Worm (Caenorhabditis elegans) whole organism, late embryonic: ENCODE measurements around the gene F12D9.2.

ENCODE experiments used
- C38D4.7 ChIP-seq: fragments of 200-800 bp; sonication (Bioruptor generic); optimal IDR thresholded peaks from 2 replicates; lab custom pipeline; 2018; ENCODE audit warnings: mild to moderate bottlenecking, missing genetic modification characterization, moderate library complexity, missing compliant biosample characterization
- F13H6.1 ChIP-seq: sonication (generic microtip); optimal IDR thresholded peaks from 2 replicates; lab custom pipeline; 2016; ENCODE audit warnings: missing genetic modification characterization, missing compliant biosample characterization
- K09A11.1 ChIP-seq: sonication (generic microtip); optimal IDR thresholded peaks from 2 replicates; lab custom pipeline; 2017; ENCODE audit warnings: antibody characterized with exemption, mild to moderate bottlenecking, missing genetic modification characterization, missing compliant biosample characterization; ENCODE audit not compliant: insufficient read depth
- T23F11.4 ChIP-seq: fragments of 200-800 bp; sonication (Bioruptor generic); optimal IDR thresholded peaks from 2 replicates; lab custom pipeline; 2018; ENCODE audit warnings: mild to moderate bottlenecking, missing genetic modification characterization, missing compliant biosample characterization
- ahr-1 ChIP-seq: sonication (generic microtip); optimal IDR thresholded peaks from 2 replicates; lab custom pipeline; 2016; ENCODE audit warnings: missing genetic modification characterization, missing compliant biosample characterization
- ceh-19 ChIP-seq: fragments of 200-800 bp; sonication (Bioruptor generic); optimal IDR thresholded peaks from 2 replicates; lab custom pipeline; 2018; ENCODE audit warnings: mild to moderate bottlenecking, missing genetic modification characterization, missing compliant biosample characterization
- ceh-22 ChIP-seq: sonication (generic microtip); optimal IDR thresholded peaks from 2 replicates; lab custom pipeline; 2017; ENCODE audit warnings: missing biosample characterization, missing genetic modification characterization
- ceh-24 ChIP-seq: sonication (generic microtip); optimal IDR thresholded peaks from 2 replicates; lab custom pipeline; 2016; ENCODE audit warnings: mild to moderate bottlenecking, missing genetic modification characterization, missing compliant biosample characterization
- ceh-30 ChIP-seq: fragments of 150-350 bp; optimal IDR thresholded peaks from 2 replicates; lab custom pipeline; 2014; ENCODE audit warnings: missing biosample characterization, missing genetic modification characterization
- ceh-31 ChIP-seq: sonication (generic microtip); optimal IDR thresholded peaks from 2 replicates; lab custom pipeline; 2016; ENCODE audit warnings: missing genetic modification characterization, missing compliant biosample characterization
- ceh-34 ChIP-seq: sonication (generic microtip); optimal IDR thresholded peaks from 2 replicates; lab custom pipeline; 2016; ENCODE audit warnings: mild to moderate bottlenecking, missing genetic modification characterization, missing compliant biosample characterization
- ceh-45 ChIP-seq: fragments of 200-800 bp; sonication (Bioruptor generic); IDR thresholded peaks from 2 replicates; pipeline ENCODE4 v1.3.6; 2022; ENCODE audit warnings: missing genetic modification reagents, missing genetic modification characterization, missing compliant biosample characterization
- ceh-48 ChIP-seq: sonication (generic microtip); optimal IDR thresholded peaks from 2 replicates; lab custom pipeline; 2016; ENCODE audit warnings: missing genetic modification characterization, inconsistent platforms, missing compliant biosample characterization
- ceh-6 ChIP-seq: fragments of 200-800 bp; sonication (Bioruptor generic); optimal IDR thresholded peaks from 2 replicates; lab custom pipeline; 2018; ENCODE audit warnings: mild to moderate bottlenecking, missing genetic modification characterization, missing compliant biosample characterization
- ceh-9 ChIP-seq: sonication (generic microtip); optimal IDR thresholded peaks from 2 replicates; lab custom pipeline; 2016; ENCODE audit warnings: mild to moderate bottlenecking, missing genetic modification characterization, inconsistent platforms, missing compliant biosample characterization
- che-1 ChIP-seq: sonication (generic microtip); optimal IDR thresholded peaks from 2 replicates; lab custom pipeline; 2016; ENCODE audit warnings: mild to moderate bottlenecking, missing genetic modification characterization, missing compliant biosample characterization
- fax-1 ChIP-seq: sonication (generic microtip); optimal IDR thresholded peaks from 2 replicates; lab custom pipeline; 2016; ENCODE audit warnings: missing genotype, missing genetic modification characterization, missing compliant biosample characterization
- fkh-6 ChIP-seq: sonication (generic microtip); optimal IDR thresholded peaks from 2 replicates; lab custom pipeline; 2016; ENCODE audit warnings: missing genetic modification characterization, missing compliant biosample characterization
- gmeb-2 ChIP-seq: sonication (generic microtip); optimal IDR thresholded peaks from 2 replicates; lab custom pipeline; 2016; ENCODE audit warnings: missing genetic modification characterization, inconsistent platforms, missing compliant biosample characterization
- hlh-13 ChIP-seq: fragments of 200-800 bp; sonication (Bioruptor generic); optimal IDR thresholded peaks from 2 replicates; lab custom pipeline; 2018; ENCODE audit warnings: mild to moderate bottlenecking, missing genetic modification characterization, missing compliant biosample characterization
- hlh-30 ChIP-seq: sonication (generic microtip); optimal IDR thresholded peaks from 2 replicates; lab custom pipeline; 2017; ENCODE audit warnings: antibody characterized with exemption, missing genetic modification characterization, missing compliant biosample characterization; ENCODE audit not compliant: insufficient read depth
- hlh-6 ChIP-seq: sonication (generic microtip); optimal IDR thresholded peaks from 2 replicates; lab custom pipeline; 2016; ENCODE audit warnings: missing genotype, missing genetic modification characterization, missing compliant biosample characterization
- hlh-8 ChIP-seq: sonication (generic microtip); optimal IDR thresholded peaks from 2 replicates; lab custom pipeline; 2016; ENCODE audit warnings: missing genotype, missing genetic modification characterization, missing compliant biosample characterization
- lim-6 ChIP-seq: sonication (generic microtip); optimal IDR thresholded peaks from 2 replicates; lab custom pipeline; 2016; ENCODE audit warnings: missing genetic modification characterization, missing compliant biosample characterization
- lin-11 ChIP-seq: fragments of 200-800 bp; sonication (Bioruptor generic); optimal IDR thresholded peaks from 2 replicates; lab custom pipeline; 2018; ENCODE audit warnings: mild to moderate bottlenecking, missing genetic modification characterization, missing compliant biosample characterization
- mec-3 ChIP-seq: sonication (generic microtip); optimal IDR thresholded peaks from 2 replicates; lab custom pipeline; 2016; ENCODE audit warnings: borderline replicate concordance, missing genetic modification characterization, missing compliant biosample characterization
- nfya-1 ChIP-seq: sonication (generic microtip); optimal IDR thresholded peaks from 2 replicates; lab custom pipeline; 2017; ENCODE audit warnings: missing genetic modification characterization, mild to moderate bottlenecking, missing compliant biosample characterization, antibody characterized with exemption, moderate library complexity
- nhr-232 ChIP-seq: sonication (generic microtip); optimal IDR thresholded peaks from 2 replicates; lab custom pipeline; 2016; ENCODE audit warnings: missing genetic modification characterization, missing compliant biosample characterization
- npax-4 ChIP-seq: sonication (generic microtip); optimal IDR thresholded peaks from 2 replicates; lab custom pipeline; 2016; ENCODE audit warnings: missing genetic modification characterization, missing compliant biosample characterization
- pat-9 ChIP-seq: fragments of 200-800 bp; sonication (Bioruptor generic); optimal IDR thresholded peaks from 2 replicates; lab custom pipeline; 2018; ENCODE audit warnings: mild to moderate bottlenecking, missing genetic modification characterization, moderate library complexity, missing compliant biosample characterization
- pros-1 ChIP-seq: fragments of 150-350 bp; optimal IDR thresholded peaks from 2 replicates; lab custom pipeline; 2014; ENCODE audit warnings: missing biosample characterization, missing genetic modification reagents, missing genetic modification characterization
- ref-2 ChIP-seq: sonication (generic microtip); optimal IDR thresholded peaks from 2 replicates; lab custom pipeline; 2016; ENCODE audit warnings: missing genetic modification characterization, missing compliant biosample characterization
- rnt-1 ChIP-seq: sonication (generic microtip); optimal IDR thresholded peaks from 2 replicates; lab custom pipeline; 2016; ENCODE audit warnings: missing genetic modification characterization, missing compliant biosample characterization
- sox-2 ChIP-seq: fragments of 200-800 bp; sonication (Bioruptor generic); IDR thresholded peaks from 2 replicates; pipeline ENCODE4 v1.3.6; 2022; ENCODE audit warnings: missing genetic modification reagents, missing genetic modification characterization, missing compliant biosample characterization
- sox-4 ChIP-seq: sonication (generic microtip); optimal IDR thresholded peaks from 2 replicates; lab custom pipeline; 2017; ENCODE audit warnings: mild to moderate bottlenecking, missing genetic modification characterization, inconsistent platforms, missing compliant biosample characterization
- syd-9 ChIP-seq: sonication (generic microtip); optimal IDR thresholded peaks from 2 replicates; lab custom pipeline; 2016; ENCODE audit warnings: mild to moderate bottlenecking, missing genetic modification characterization, moderate library complexity, missing compliant biosample characterization
- tbx-2 ChIP-seq: sonication (generic microtip); optimal IDR thresholded peaks from 2 replicates; lab custom pipeline; 2016; ENCODE audit warnings: missing genetic modification characterization, missing compliant biosample characterization
- tbx-7 ChIP-seq: sonication (generic microtip); optimal IDR thresholded peaks from 2 replicates; lab custom pipeline; 2016; ENCODE audit warnings: missing genotype, missing genetic modification characterization, missing compliant biosample characterization
- ttx-3 ChIP-seq: sonication (generic microtip); optimal IDR thresholded peaks from 2 replicates; lab custom pipeline; 2016; ENCODE audit warnings: missing genetic modification reagents, missing genetic modification characterization, missing compliant biosample characterization
- unc-3 ChIP-seq, 2 experiments: fragments of 200-800 bp in 1 of 2; sonication (Bioruptor generic) in 1 of 2; sonication (generic microtip) in 1 of 2; conservative IDR thresholded peaks in 1 of 2; optimal IDR thresholded peaks in 1 of 2; 2 replicates each; pipeline versions ENCODE4 v1.3.6 to Lab custom; 2016 to 2022; ENCODE audit warnings: missing compliant biosample characterization in 2 of 2, missing genetic modification characterization in 2 of 2, missing genetic modification reagents in 1 of 2
- unc-42 ChIP-seq: sonication (generic microtip); optimal IDR thresholded peaks from 2 replicates; lab custom pipeline; 2016; ENCODE audit warnings: missing genotype, missing genetic modification characterization, missing compliant biosample characterization
- unc-86 ChIP-seq: sonication (generic microtip); optimal IDR thresholded peaks from 2 replicates; lab custom pipeline; 2016; ENCODE audit warnings: missing genetic modification characterization, missing compliant biosample characterization

The F12D9.2 gene

ce11 chrX:8604160-8604559 lies 42.7 kb downstream of the F12D9.2 start:
- no peak for TF ChIP-seq ceh-48 (tag; lab: Kevin White, UChicago)
- no peak for TF ChIP-seq unc-86 (tag; lab: Kevin White, UChicago)
- no peak for TF ChIP-seq nhr-232 (tag; lab: Kevin White, UChicago)
- TF ChIP-seq sox-2 (GFP tag; lab: Robert Waterston, UW), result no peak
- no peak for TF ChIP-seq ceh-22 (tag; lab: Kevin White, UChicago)
- no peak for TF ChIP-seq fax-1 (tag; lab: Kevin White, UChicago)
- TF ChIP-seq pros-1, result no peak
- TF ChIP-seq ceh-34 (tag; lab: Kevin White, UChicago), result no peak
- TF ChIP-seq nfya-1 (tag; lab: Kevin White, UChicago), result no peak
- TF ChIP-seq ceh-45 (GFP tag; lab: Robert Waterston, UW), result no peak
- TF ChIP-seq hlh-13 (GFP tag; lab: Kevin White, UChicago), result no peak
- TF ChIP-seq ceh-19 (GFP tag; lab: Kevin White, UChicago), result no peak
- TF ChIP-seq hlh-8 (tag; lab: Kevin White, UChicago), result no peak
- no peak for TF ChIP-seq ref-2

- TF ChIP-seq ceh-30, result no peak
- TF ChIP-seq ceh-45 (GFP tag; lab: Robert Waterston, UW), result peak; percentile 65; the same call in 1 of the 2 replicates
- no peak for TF ChIP-seq hlh-6
- TF ChIP-seq unc-3 (GFP tag; conservative IDR thresholded peaks at IDR 0.05; lab: Robert Waterston, UW), result peak; percentile 66
- TF ChIP-seq unc-3 (tag; optimal IDR thresholded peaks at IDR 0.05; lab: Kevin White, UChicago), result no peak
- no peak for TF ChIP-seq mec-3
- TF ChIP-seq ceh-19 (GFP tag; lab: Kevin White, UChicago), result peak; percentile 32
- TF ChIP-seq F13H6.1 (tag; lab: Kevin White, UChicago), result no peak
- TF ChIP-seq sox-2 (GFP tag; lab: Robert Waterston, UW), result 0 out of 2 replicates have a peak, but pooled peaks have one; percentile 10
- TF ChIP-seq sox-4 (tag; lab: Kevin White, UChicago), result peak; percentile 18
- no peak for TF ChIP-seq ceh-34 (tag; lab: Kevin White, UChicago)
- TF ChIP-seq pat-9 (tag; lab: Kevin White, UChicago), result peak; percentile 28
- no peak for TF ChIP-seq ceh-48 (tag; lab: Kevin White, UChicago)
- TF ChIP-seq gmeb-2, result peak; percentile 24
- TF ChIP-seq che-1 (tag; lab: Kevin White, UChicago), result peak; percentile 69
- TF ChIP-seq unc-42 (tag; lab: Kevin White, UChicago), result no peak
- peak; percentile 49 for TF ChIP-seq ceh-9 (tag; lab: Kevin White, UChicago)
- peak; percentile 23 for TF ChIP-seq npax-4 (tag; lab: Kevin White, UChicago)
- TF ChIP-seq C38D4.7 (GFP tag; lab: Kevin White, UChicago), result peak; percentile 58
- TF ChIP-seq hlh-30, result no peak
- TF ChIP-seq ref-2, result no peak
- TF ChIP-seq lin-11, result peak; percentile 65
Measured at ce11 chrX:8602722-8603427, 44.0 kb downstream of the F12D9.2 start.

- TF ChIP-seq T23F11.4 (GFP tag; lab: Kevin White, UChicago) (no peak), rnt-1 (tag; lab: Kevin White, UChicago) (no peak), ahr-1 (no peak), ceh-24 (tag; lab: Kevin White, UChicago) (no peak), hlh-6 (no peak), lim-6 (tag; lab: Kevin White, UChicago) (no peak), K09A11.1 (tag; lab: Kevin White, UChicago) (no peak), tbx-2 (tag; lab: Kevin White, UChicago) (no peak), ceh-6 (GFP tag; lab: Kevin White, UChicago) (no peak), ttx-3 (tag; lab: Kevin White, UChicago) (no peak), ceh-31 (tag; lab: Kevin White, UChicago) (no peak), nhr-232 (tag; lab: Kevin White, UChicago) (no peak), ref-2 (no peak), unc-42 (tag; lab: Kevin White, UChicago) (no peak), tbx-7 (tag; lab: Kevin White, UChicago) (no peak), syd-9 (tag; lab: Kevin White, UChicago) (no peak), fkh-6 (no peak), hlh-30 (no peak), mec-3 (no peak)
Measured at ce11 chrX:8601235-8601634, 45.7 kb downstream of the F12D9.2 start, which contains the start of gene F18E9.1. F18E9.1 (plus strand) TSS chrX:8601535.
